Worm (Caenorhabditis elegans) whole organism, L2 larva: ENCODE measurements around the gene lgc-39.

ENCODE experiments used
- aly-2 ChIP-seq: fragments of 150-350 bp; optimal IDR thresholded peaks from 2 replicates; lab custom pipeline; 2014; ENCODE audit warnings: missing biosample characterization, missing genetic modification characterization
- ama-1 ChIP-seq: fragments of 150-350 bp; optimal IDR thresholded peaks from 2 replicates; lab custom pipeline; 2018; ENCODE audit warnings: inconsistent platforms
- blmp-1 ChIP-seq: sonication (generic microtip); optimal IDR thresholded peaks from 2 replicates; lab custom pipeline; 2017; ENCODE audit warnings: missing genetic modification characterization, mild to moderate bottlenecking, missing compliant biosample characterization, antibody characterized with exemption, moderate library complexity; ENCODE audit not compliant: insufficient read depth
- ceh-16 ChIP-seq: fragments of 150-350 bp; optimal IDR thresholded peaks from 2 replicates; lab custom pipeline; 2014; ENCODE audit warnings: missing biosample characterization, missing genetic modification characterization
- lin-13 ChIP-seq: fragments of 150-350 bp; optimal IDR thresholded peaks from 2 replicates; lab custom pipeline; 2014; ENCODE audit warnings: missing biosample characterization, missing genetic modification reagents, missing genetic modification characterization
- lsy-2 ChIP-seq, 2 experiments: fragments of 150-350 bp in 1 of 2; sonication (generic microtip) in 1 of 2; optimal IDR thresholded peaks; 2 replicates each; lab custom pipeline; 2014 to 2017; ENCODE audit warnings: missing biosample characterization in 2 of 2, missing genetic modification characterization in 2 of 2
- nhr-11 ChIP-seq: fragments of 150-350 bp; optimal IDR thresholded peaks from 2 replicates; lab custom pipeline; 2014; ENCODE audit warnings: missing biosample characterization, missing genetic modification characterization
- nhr-12 ChIP-seq: fragments of 150-350 bp; optimal IDR thresholded peaks from 2 replicates; lab custom pipeline; 2014; ENCODE audit warnings: missing biosample characterization, missing genetic modification characterization
- nhr-77 ChIP-seq: fragments of 150-350 bp; optimal IDR thresholded peaks from 2 replicates; lab custom pipeline; 2014; ENCODE audit warnings: missing biosample characterization, missing genetic modification characterization
- skn-1 ChIP-seq: sonication (generic microtip); optimal IDR thresholded peaks from 2 replicates; lab custom pipeline; 2017; ENCODE audit warnings: missing biosample characterization, missing genetic modification characterization
- snpc-4 ChIP-seq: fragments of 150-350 bp; optimal IDR thresholded peaks from 2 replicates; lab custom pipeline; 2014; ENCODE audit warnings: missing biosample characterization, missing genetic modification characterization
- unc-62 ChIP-seq: fragments of 150-350 bp; optimal IDR thresholded peaks from 2 replicates; lab custom pipeline; 2014; ENCODE audit warnings: missing biosample characterization, missing genetic modification reagents, missing genetic modification characterization
- ztf-11 ChIP-seq: sonication (generic microtip); optimal IDR thresholded peaks from 2 replicates; lab custom pipeline; 2017; ENCODE audit warnings: missing biosample characterization, missing genetic modification characterization
- ztf-4 ChIP-seq: fragments of 150-350 bp; optimal IDR thresholded peaks from 2 replicates; lab custom pipeline; 2014; ENCODE audit warnings: missing biosample characterization, missing genetic modification characterization

DNA sequence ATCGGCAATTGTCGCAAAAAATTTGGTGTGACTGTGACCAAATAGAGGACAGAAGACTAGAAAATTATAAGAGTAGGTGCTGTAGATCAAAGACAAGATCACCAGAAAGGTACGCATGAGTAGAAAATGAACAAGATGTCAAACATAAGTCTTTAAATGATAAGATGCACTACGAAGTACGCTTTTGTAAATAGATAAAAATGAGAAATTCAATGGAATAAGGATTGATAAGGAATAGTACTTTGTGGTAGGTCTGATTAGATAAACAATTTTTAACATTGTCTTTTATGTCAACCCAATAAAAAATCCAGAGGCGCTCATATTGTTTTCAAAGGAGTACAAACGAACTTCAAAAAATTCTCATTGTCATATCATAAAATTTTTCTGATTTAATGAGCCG, 24.7 kb upstream of the lgc-39 start, which contains the start of gene F10D2.8:
- TF ChIP-seq snpc-4 (tag; lab: Kevin White, UChicago) (no peak), blmp-1 (tag; lab: Kevin White, UChicago) (no peak), nhr-11 (tag; lab: Kevin White, UChicago) (no peak), lin-13 (no peak), ceh-16 (no peak), skn-1 (tag; lab: Kevin White, UChicago) (no peak), nhr-77 (tag; lab: Kevin White, UChicago) (no peak), ztf-11 (tag; lab: Kevin White, UChicago) (no peak), lsy-2 (tag; optimal IDR thresholded peaks at IDR 0.05; lab: Kevin White, UChicago) (no peak), nhr-12 (no peak), aly-2 (tag; lab: Kevin White, UChicago) (no peak), ama-1 (lab: Kevin White, UChicago) (no peak), ztf-4 (no peak), unc-62 (GFP tag; lab: Kevin White, UChicago) (no peak)
